Fruit fly (Drosophila melanogaster) ovary, adult (tissue): Measurements from ENCODE around the gene CG15312.

Source experiments
- CG17801 ChIP-seq: fragments of 200-800 bp; optimal IDR thresholded peaks from 2 replicates; lab custom pipeline; 2019; ENCODE audit warnings: missing biosample characterization, mild to moderate bottlenecking, missing genetic modification characterization, moderate library complexity; ENCODE audit not compliant: partially characterized antibody

Gene CG15312

DNA sequence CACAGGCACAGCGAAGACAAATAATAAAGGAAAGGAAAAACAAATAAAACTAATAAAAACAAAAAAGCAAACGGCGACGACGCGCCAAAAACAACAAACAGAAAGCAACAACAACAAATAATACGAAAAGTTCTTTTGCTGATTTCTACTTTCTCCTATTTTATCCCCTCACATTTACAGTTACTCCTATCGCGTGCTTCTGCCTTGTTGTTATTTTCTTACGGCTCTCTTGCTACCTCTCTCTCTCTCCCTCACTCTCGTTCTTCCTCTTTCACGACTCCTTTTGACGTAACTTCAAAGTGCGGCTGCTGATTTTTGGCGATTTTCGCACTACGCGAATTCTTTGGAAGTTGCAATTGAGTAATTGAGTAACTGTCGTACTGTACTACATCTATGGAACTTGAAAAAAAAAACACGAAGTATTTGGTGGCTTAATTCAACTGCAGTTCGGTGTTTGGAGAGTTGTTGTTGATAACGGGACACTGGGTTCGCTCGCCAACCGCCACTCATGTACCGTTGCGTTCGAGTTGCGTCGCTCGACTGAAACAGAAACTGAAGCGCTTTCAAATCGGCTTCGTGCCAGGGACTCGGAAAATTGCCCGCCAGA, at the start of gene CG15312:
Gene CG15312 (minus strand): TSS at position 544 of the 607 bp plus-strand sequence.
- no peak for TF ChIP-seq CG17801 (GFP tag; lab: Kevin White, UChicago)

DNA sequence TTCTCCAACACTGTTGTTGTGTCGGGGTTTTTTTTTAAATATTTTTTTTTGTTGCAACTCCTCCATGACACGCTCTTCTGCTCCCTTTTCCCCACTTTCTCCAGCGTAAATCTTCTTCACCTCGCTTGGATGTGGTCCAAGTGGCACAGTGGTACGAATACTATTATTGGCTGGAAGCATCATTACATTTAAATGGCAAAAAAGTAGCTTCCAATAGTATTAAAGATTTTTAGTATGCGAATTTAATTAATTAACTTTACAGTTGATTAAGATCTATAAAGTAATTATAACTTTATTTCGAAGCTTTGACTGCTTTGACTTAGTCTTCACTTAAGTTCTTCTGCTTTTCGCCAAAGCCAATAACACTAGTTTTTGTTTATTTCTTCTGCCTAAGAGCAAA, 47.7 kb upstream of the CG15312 start:
- TF ChIP-seq CG17801 (GFP tag; lab: Kevin White, UChicago) = no peak

DNA sequence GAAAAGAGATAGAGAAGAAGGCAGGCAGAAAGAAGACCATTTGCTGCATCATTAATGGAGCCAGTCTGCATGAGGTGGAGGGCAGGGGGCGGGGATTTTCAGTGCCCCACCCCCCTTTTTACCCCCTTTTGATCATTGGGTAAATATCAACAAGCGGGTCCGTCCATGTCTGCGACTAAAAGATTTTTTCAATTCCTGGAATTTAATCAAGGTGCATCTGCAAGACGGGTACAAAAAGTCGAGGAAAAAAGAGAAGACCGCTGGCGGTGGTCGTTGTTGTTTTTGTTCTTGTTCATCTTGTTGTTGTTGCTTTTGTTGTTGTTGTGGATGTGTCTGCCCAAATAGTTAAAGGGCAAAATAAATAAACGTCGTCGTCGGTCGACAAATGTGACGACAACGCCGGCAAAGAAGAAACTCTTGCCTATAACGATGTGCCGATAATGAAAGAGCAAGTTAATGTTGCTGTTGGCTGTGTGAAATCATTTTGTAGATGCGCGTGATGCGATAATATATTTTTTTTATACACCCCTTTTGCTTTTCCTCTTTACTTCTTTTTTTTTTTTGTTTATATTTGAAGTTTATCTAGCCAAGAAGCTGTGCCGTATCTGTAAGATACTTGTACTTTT, 45.0 kb upstream of the CG15312 start:
- TF ChIP-seq CG17801 (GFP tag; lab: Kevin White, UChicago) = no peak

DNA sequence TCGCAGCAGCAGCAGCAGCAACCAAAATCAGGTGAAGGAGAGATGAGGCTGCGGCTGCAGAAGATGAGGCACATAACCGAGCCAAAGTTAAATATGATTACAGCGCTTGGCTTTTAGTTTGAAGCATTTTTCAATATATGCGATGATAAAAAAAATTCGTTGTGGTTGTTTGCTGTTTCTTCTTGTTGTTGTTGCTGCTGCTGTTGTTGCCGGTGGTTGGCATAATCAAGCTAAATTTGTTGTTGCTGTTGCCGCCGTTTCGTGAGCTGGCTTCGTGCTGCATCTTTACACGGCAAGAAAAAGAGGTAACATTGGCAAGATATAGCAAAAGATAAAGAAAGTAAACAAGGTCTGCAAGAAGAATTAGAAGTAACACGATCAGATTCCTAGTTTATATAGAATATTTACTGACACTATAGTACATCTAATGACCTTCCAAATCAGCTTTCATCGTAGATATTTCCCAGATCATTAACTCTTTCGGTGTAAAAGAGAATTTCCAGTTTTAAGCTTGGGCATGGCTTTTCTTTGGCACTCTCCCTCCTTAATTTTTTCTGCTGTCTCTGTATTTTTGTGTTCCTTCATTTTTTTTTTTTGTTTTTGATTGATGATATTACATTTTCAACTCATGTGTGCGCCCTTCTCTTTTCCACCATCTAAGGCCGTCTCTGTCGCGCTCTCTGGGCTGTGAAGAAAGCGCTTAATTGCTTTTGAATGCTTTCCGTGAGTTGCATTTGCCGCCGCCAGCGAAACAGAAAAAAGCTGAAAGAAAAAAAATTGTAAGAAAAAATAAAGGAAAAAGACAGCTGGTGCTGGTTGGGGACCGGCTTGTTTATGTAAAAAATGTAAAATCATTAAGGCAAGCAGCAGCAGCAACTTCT, 43.5 kb upstream of the CG15312 start:
- peak; percentile 25 for TF ChIP-seq CG17801 (GFP tag; lab: Kevin White, UChicago)

DNA sequence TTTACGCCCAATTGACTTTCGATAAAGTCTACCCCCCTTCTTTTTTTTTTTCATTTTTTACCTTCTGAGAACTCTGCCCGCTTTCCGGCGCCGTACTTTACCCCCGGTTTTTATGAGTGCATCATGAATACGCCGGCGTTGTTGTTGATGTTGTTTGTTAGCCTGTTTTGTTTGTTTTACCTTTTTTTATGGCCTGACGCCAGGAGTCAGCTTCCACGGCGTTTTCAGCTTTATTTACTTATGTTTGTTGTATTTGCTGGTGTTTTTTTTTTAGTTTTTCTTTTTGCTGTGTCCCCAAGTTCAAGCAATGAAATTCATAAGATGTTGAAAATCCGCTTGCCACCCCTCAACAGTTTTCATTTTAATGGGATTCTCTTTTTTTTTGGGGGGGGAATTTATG, 40.2 kb upstream of the CG15312 start:
- TF ChIP-seq CG17801 (GFP tag; lab: Kevin White, UChicago) = no peak

DNA sequence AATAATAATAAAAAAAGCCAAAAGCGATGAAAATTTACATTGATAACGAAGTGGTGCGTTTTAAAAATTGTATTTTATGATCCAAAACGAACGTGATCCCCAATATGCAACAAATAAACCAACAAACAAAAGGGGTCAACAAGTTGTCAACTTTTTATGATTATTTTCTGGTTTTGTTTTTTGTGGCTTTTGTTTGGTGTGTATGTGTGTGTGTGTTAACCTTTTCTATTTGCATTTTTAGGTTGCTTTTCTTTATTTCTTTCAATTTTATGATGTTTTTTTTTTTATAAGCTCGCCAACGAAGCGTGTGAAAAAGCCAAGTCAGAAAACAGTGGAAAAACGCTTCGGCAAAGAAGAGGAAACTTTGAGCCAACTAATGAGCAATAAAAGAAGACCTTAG, 37.6 kb upstream of the CG15312 start:
- TF ChIP-seq CG17801 (GFP tag; lab: Kevin White, UChicago) = no peak

DNA sequence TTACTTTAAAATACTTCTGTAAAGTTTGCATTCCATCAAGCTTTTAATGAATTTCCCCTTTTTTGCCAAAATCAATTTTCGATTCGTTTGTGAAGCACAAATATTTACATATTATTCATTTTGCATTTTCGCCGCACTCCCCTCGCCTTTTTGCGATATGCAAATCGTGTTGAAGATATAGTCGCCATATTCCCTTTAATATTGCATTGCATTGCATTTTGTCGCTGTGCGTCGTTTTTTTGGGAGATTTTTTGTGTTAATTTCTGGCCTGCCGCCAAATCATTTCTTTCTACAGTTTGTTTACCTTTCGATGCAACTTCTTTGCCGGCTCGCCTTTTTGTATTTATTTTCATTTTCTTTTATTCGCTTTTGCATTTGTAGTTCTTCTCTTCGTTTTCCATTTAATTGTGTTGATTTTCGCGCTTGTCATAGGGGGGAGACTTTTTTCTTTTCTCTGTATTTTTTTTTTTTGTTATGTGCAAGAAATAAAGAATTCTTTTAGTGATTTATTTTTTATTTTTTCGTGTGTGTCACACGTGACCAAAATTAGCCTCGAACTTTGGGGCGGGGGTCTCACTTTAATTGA, 36.0 kb upstream of the CG15312 start:
- peak; percentile 83 for TF ChIP-seq CG17801 (GFP tag; lab: Kevin White, UChicago)

DNA sequence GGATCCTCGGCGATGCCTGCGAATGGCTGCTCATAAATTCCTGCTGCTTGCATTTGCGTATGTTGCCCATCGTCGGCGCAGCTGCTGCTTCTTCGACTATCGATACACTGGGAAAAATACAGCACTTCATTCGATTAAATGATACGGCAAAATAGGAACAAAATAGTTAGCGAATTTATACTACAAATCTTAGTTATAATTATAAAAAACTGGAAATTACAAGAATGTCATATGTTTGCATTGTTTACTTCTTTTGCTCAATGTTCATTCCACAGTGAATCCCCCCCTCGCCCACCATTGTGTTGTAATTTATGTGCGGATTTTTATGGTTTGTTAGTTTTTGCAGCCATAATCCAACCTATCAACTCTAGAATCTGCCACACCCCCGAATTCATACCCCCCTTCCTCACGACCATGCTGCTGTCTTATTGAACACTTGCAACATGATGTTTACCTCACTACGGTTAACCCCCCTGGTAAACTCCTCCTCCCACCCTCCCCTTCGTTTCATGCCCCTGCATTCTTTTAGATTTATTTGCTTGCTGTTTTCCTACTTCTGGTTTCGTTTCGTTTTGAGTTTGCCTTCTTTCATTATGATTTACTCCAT, 35.1 kb upstream of the CG15312 start:
- TF ChIP-seq CG17801 (GFP tag; lab: Kevin White, UChicago) = no peak

DNA sequence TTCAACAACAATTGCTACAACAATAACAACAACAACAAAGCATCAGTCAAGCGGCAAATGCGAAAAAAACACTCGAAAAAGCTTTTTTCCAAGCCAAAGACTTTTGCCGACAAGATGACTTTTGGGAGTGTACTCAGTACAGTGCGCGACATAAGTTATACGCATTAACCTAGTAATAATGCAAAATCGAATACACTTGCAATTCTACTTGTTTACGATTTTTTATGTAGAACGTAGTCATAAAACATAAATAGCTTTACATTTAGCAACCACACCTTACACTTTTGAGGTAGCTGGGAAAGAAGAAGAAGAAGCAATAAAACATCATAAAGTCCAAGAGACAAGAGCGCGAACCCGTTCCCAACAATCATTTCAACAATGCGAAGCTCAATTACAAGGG, 33.8 kb upstream of the CG15312 start:
- peak; percentile 20 for TF ChIP-seq CG17801 (GFP tag; lab: Kevin White, UChicago)

DNA sequence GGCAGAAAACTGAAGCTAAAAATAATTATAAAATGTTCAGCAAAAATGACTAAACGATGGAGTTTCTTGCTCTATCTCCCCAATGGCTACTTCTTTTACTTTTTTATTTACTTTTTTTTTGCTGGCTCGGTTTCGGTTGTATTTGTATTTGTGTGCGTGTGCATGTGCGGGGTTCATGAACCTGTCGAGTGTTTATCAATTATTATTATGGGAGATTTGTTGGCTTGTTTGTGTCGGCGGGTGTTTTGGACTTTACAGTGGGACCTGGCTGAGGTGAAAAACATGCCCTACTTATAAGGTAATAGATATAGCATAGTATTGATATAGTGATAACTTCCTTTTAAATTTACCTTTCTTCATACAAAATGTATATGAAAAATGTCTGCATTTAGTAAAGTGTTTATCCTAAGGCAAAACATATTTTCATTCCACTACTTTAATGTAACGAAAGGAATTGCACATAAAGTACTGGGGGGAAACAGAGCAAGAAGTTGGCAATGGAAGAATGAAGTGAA, 33.0 kb upstream of the CG15312 start:
- TF ChIP-seq CG17801 (GFP tag; lab: Kevin White, UChicago) = no peak

DNA sequence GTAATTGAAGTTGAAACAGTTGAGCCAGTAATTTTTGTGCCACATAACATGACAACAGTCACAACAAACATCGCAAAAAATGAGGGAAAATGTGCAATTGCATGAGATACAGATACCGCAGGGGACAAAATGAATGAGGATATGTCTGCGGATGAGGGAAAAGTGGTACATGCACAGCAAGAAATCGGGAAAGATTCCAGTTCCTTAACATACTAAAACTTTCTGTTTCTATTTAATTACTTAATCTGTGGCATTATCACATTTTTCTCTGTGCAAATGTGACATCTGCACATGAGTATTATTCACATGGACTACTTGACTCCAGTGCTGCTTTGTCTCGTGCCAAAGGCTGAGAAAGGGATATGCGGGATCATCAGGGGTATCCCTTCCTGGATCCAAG, 22.1 kb upstream of the CG15312 start:
- TF ChIP-seq CG17801 (GFP tag; lab: Kevin White, UChicago) = no peak

DNA sequence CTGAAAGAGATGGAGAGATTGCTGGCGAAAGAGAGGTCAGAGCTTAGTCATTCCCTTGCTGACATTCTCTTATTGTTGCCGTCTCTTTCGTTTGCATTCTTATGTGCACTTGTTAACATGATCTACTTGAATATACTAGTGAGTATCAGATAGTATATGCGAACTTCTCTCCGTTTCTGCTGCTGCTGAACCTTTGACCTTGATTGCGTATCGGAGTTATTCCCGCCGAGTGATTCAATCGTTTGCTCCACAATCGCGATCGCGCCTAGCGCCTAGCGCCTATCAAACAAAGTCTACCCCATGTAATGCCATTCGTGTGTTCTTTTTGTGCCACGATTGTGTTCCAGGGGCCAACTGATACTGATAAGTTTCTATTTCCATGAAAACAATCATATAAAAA, 18.5 kb upstream of the CG15312 start:
- TF ChIP-seq CG17801 (GFP tag; lab: Kevin White, UChicago) = no peak

DNA sequence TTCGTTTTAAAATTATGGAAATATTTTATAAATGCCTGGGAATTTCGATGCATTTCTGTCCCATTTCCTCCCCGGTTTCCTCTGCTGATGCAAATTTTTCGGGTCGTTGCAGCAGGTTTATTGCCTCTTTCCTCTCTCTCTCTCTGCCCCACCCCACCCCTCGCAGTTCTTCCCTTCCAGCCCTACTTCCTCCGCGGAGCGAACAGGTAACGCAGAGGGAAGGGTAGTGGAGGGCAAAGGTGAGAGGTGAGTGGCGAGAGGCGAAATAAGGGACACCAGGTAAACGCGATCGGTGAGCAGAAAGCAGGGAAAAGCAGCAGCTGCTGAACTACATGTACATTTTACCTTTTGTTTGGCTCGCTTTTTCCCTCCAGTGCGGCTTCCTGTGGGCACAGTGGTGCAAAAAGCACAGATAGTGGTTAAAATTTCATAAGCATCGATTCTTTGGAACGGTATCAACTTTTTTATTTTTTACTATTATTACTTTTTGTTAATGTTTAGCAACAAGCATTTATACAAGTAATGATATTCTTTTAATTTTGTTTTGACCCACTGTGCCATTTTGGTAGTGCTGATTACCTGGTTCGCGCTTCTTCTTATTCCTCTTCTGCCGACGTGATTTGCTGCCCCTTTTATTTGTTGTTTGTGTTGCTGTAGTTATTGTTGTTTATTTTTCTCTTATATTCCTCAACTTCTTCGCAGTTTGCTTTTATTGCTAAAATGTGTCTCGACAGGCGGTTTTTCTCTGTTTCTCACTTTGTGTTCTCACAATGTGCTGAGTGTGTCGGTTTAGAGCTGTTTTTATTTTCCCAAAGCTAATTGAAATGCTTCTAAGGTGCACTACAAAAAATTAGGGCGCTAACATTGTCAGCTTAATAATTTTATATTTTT, 17.6 kb upstream of the CG15312 start:
- peak; percentile 57 for TF ChIP-seq CG17801 (GFP tag; lab: Kevin White, UChicago)
